Worm (Caenorhabditis elegans) whole organism, young adult: ENCODE results near the gene T07A5.7.

Source experiments
- B0019.2 ChIP-seq: fragments of 200-800 bp; sonication (Bioruptor generic); conservative IDR thresholded peaks from 2 replicates; pipeline ENCODE4 v1.3.6; 2022; ENCODE audit warnings: missing genetic modification reagents, missing genetic modification characterization, missing compliant biosample characterization
- F10E7.11 ChIP-seq: sonication (generic microtip); optimal IDR thresholded peaks from 2 replicates; lab custom pipeline; 2017; ENCODE audit warnings: mild to moderate bottlenecking, missing genetic modification characterization, moderate library complexity, missing compliant biosample characterization
- F49E8.2 ChIP-seq: sonication (generic microtip); optimal IDR thresholded peaks from 3 replicates; lab custom pipeline; 2017; ENCODE audit warnings: missing genetic modification characterization, mild to moderate bottlenecking, missing compliant biosample characterization, antibody characterized with exemption, moderate library complexity; ENCODE audit not compliant: insufficient read depth
- F57A8.1 ChIP-seq: fragments of 200-800 bp; sonication (Bioruptor generic); optimal IDR thresholded peaks from 2 replicates; lab custom pipeline; 2018; ENCODE audit warnings: mild to moderate bottlenecking, missing genetic modification characterization, moderate library complexity, missing compliant biosample characterization
- Y56A3A.18 ChIP-seq: fragments of 200-800 bp; sonication (Bioruptor generic); IDR thresholded peaks from 2 replicates; pipeline ENCODE4 v1.3.6; 2022; ENCODE audit warnings: missing genetic modification reagents, missing genetic modification characterization, missing compliant biosample characterization
- Y67H2A.10 ChIP-seq: fragments of 200-800 bp; sonication (Bioruptor generic); conservative IDR thresholded peaks from 2 replicates; pipeline ENCODE4 v1.3.6; 2022; ENCODE audit warnings: missing genetic modification reagents, missing genetic modification characterization, missing compliant biosample characterization
- Y79H2A.3 ChIP-seq: fragments of 200-800 bp; sonication (Bioruptor generic); conservative IDR thresholded peaks from 2 replicates; pipeline ENCODE4 v1.3.6; 2022; ENCODE audit warnings: missing genetic modification reagents, missing genetic modification characterization, missing compliant biosample characterization
- akir-1 ChIP-seq: fragments of 200-800 bp; sonication (Bioruptor generic); optimal IDR thresholded peaks from 2 replicates; lab custom pipeline; 2018; ENCODE audit warnings: mild to moderate bottlenecking, missing genetic modification characterization, moderate library complexity, missing compliant biosample characterization
- ccch-3 ChIP-seq: fragments of 200-800 bp; sonication (Bioruptor generic); optimal IDR thresholded peaks from 2 replicates; lab custom pipeline; 2018; ENCODE audit warnings: mild to moderate bottlenecking, missing genetic modification characterization, missing compliant biosample characterization
- cebp-1 ChIP-seq, 2 experiments: fragments of 200-800 bp in 1 of 2; sonication (Bioruptor generic) in 1 of 2; sonication (generic microtip) in 1 of 2; IDR thresholded peaks in 1 of 2; optimal IDR thresholded peaks in 1 of 2; 2 replicates each; pipeline versions ENCODE4 v1.3.6 to Lab custom; 2017 to 2022; ENCODE audit warnings: missing compliant biosample characterization in 2 of 2, missing genetic modification characterization in 2 of 2, mild to moderate bottlenecking in 1 of 2, missing genetic modification reagents in 1 of 2, moderate library complexity in 1 of 2
- ceh-100 ChIP-seq: fragments of 200-800 bp; sonication (Bioruptor generic); IDR thresholded peaks from 2 replicates; pipeline ENCODE4 v1.3.6; 2022; ENCODE audit warnings: missing genetic modification reagents, missing genetic modification characterization, missing compliant biosample characterization
- ceh-27 ChIP-seq: fragments of 200-800 bp; sonication (Bioruptor generic); optimal IDR thresholded peaks from 2 replicates; lab custom pipeline; 2018; ENCODE audit warnings: mild to moderate bottlenecking, missing genetic modification characterization, moderate library complexity, missing compliant biosample characterization
- ceh-91 ChIP-seq: fragments of 200-800 bp; sonication (Bioruptor generic); IDR thresholded peaks from 2 replicates; pipeline ENCODE4 v1.3.6; 2022; ENCODE audit warnings: missing genetic modification reagents, missing genetic modification characterization, missing compliant biosample characterization
- chd-7 ChIP-seq: sonication (generic microtip); optimal IDR thresholded peaks from 2 replicates; lab custom pipeline; 2016; ENCODE audit warnings: mild to moderate bottlenecking, missing genetic modification characterization, moderate library complexity, missing compliant biosample characterization
- die-1 ChIP-seq: sonication (generic microtip); optimal IDR thresholded peaks from 2 replicates; lab custom pipeline; 2016; ENCODE audit warnings: missing genotype, mild to moderate bottlenecking, missing genetic modification characterization, missing compliant biosample characterization
- efl-1 ChIP-seq: fragments of 150-350 bp; optimal IDR thresholded peaks from 2 replicates; lab custom pipeline; 2014; ENCODE audit warnings: missing biosample characterization, missing genetic modification reagents, missing genetic modification characterization
- egl-44 ChIP-seq: fragments of 200-800 bp; sonication (Bioruptor generic); IDR thresholded peaks from 2 replicates; pipeline ENCODE4 v1.3.6; 2022; ENCODE audit warnings: missing genetic modification reagents, missing genetic modification characterization, missing compliant biosample characterization
- egrh-3 ChIP-seq: fragments of 200-800 bp; sonication (Bioruptor generic); IDR thresholded peaks from 2 replicates; pipeline ENCODE4 v1.3.6; 2022; ENCODE audit warnings: missing genetic modification reagents, missing genetic modification characterization, missing compliant biosample characterization
- gei-17 ChIP-seq: fragments of 200-800 bp; sonication (Bioruptor generic); optimal IDR thresholded peaks from 2 replicates; lab custom pipeline; 2018; ENCODE audit warnings: mild to moderate bottlenecking, missing genetic modification characterization, missing compliant biosample characterization
- lin-54 ChIP-seq: fragments of 200-800 bp; sonication (Bioruptor generic); optimal IDR thresholded peaks from 2 replicates; lab custom pipeline; 2018; ENCODE audit warnings: mild to moderate bottlenecking, missing genetic modification characterization, missing compliant biosample characterization
- lir-1 ChIP-seq: fragments of 200-800 bp; sonication (Bioruptor generic); conservative IDR thresholded peaks from 2 replicates; pipeline ENCODE4 v1.3.6; 2022; ENCODE audit warnings: missing genetic modification reagents, missing genetic modification characterization, missing compliant biosample characterization
- lsl-1 ChIP-seq: fragments of 200-800 bp; sonication (Bioruptor generic); optimal IDR thresholded peaks from 2 replicates; lab custom pipeline; 2018; ENCODE audit warnings: mild to moderate bottlenecking, missing genetic modification characterization, moderate library complexity, missing compliant biosample characterization
- madf-6 ChIP-seq: fragments of 200-800 bp; sonication (Bioruptor generic); IDR thresholded peaks from 2 replicates; pipeline ENCODE4 v1.3.6; 2022; ENCODE audit warnings: missing genetic modification reagents, missing genetic modification characterization, missing compliant biosample characterization
- madf-8 ChIP-seq: fragments of 200-800 bp; sonication (Bioruptor generic); conservative IDR thresholded peaks from 2 replicates; pipeline ENCODE4 v1.3.6; 2022; ENCODE audit warnings: missing genetic modification reagents, missing genetic modification characterization, missing compliant biosample characterization
- mcd-1 ChIP-seq: fragments of 200-800 bp; sonication (Bioruptor generic); IDR thresholded peaks from 2 replicates; pipeline ENCODE4 v1.3.6; 2022; ENCODE audit warnings: missing genetic modification reagents, missing genetic modification characterization, missing compliant biosample characterization
- nfya-2 ChIP-seq: fragments of 200-800 bp; sonication (Bioruptor generic); IDR thresholded peaks from 2 replicates; pipeline ENCODE4 v1.3.6; 2022; ENCODE audit warnings: missing genetic modification reagents, missing genetic modification characterization, missing compliant biosample characterization
- nfyb-1 ChIP-seq: fragments of 200-800 bp; sonication (Bioruptor generic); IDR thresholded peaks from 2 replicates; pipeline ENCODE4 v1.3.6; 2022; ENCODE audit warnings: missing genetic modification reagents, missing genetic modification characterization, missing compliant biosample characterization
- nhr-120 ChIP-seq: fragments of 200-800 bp; sonication (Bioruptor generic); IDR thresholded peaks from 2 replicates; pipeline ENCODE4 v1.3.6; 2022; ENCODE audit warnings: missing genetic modification characterization, missing compliant biosample characterization
- nhr-80 ChIP-seq: sonication (generic microtip); optimal IDR thresholded peaks from 2 replicates; lab custom pipeline; 2016; ENCODE audit warnings: missing genetic modification characterization, missing compliant biosample characterization
- rcor-1 ChIP-seq: fragments of 200-800 bp; sonication (Bioruptor generic); IDR thresholded peaks from 2 replicates; pipeline ENCODE4 v1.3.6; 2022; ENCODE audit warnings: missing genetic modification reagents, missing genetic modification characterization, missing compliant biosample characterization
- snpc-3.4 ChIP-seq: sonication (generic microtip); optimal IDR thresholded peaks from 2 replicates; lab custom pipeline; 2017; ENCODE audit warnings: missing genetic modification characterization, mild to moderate bottlenecking, missing compliant biosample characterization, antibody characterized with exemption, moderate library complexity, missing genotype, missing genetic modification reagents
- tbx-9 ChIP-seq: sonication (generic microtip); optimal IDR thresholded peaks from 2 replicates; lab custom pipeline; 2016; ENCODE audit warnings: borderline replicate concordance, missing genetic modification characterization, inconsistent platforms, missing compliant biosample characterization
- unc-130 ChIP-seq: sonication (generic microtip); optimal IDR thresholded peaks from 2 replicates; lab custom pipeline; 2016; ENCODE audit warnings: missing genetic modification reagents, missing genetic modification characterization, missing compliant biosample characterization
- xnd-1 ChIP-seq: sonication (generic microtip); optimal IDR thresholded peaks from 2 replicates; lab custom pipeline; 2016; ENCODE audit warnings: missing genotype, missing genetic modification reagents, missing genetic modification characterization, missing compliant biosample characterization
- zfh-2 ChIP-seq: fragments of 200-800 bp; sonication (Bioruptor generic); conservative IDR thresholded peaks from 2 replicates; pipeline ENCODE4 v1.3.6; 2022; ENCODE audit warnings: missing genetic modification reagents, missing genetic modification characterization, missing compliant biosample characterization
- ztf-25 ChIP-seq: fragments of 200-800 bp; sonication (Bioruptor generic); IDR thresholded peaks from 2 replicates; pipeline ENCODE4 v1.3.6; 2022; ENCODE audit warnings: missing genetic modification reagents, missing genetic modification characterization, missing compliant biosample characterization
- ztf-26 ChIP-seq: sonication (generic microtip); optimal IDR thresholded peaks from 2 replicates; lab custom pipeline; 2017; ENCODE audit warnings: missing genetic modification characterization, missing compliant biosample characterization

The T07A5.7 gene

DNA sequence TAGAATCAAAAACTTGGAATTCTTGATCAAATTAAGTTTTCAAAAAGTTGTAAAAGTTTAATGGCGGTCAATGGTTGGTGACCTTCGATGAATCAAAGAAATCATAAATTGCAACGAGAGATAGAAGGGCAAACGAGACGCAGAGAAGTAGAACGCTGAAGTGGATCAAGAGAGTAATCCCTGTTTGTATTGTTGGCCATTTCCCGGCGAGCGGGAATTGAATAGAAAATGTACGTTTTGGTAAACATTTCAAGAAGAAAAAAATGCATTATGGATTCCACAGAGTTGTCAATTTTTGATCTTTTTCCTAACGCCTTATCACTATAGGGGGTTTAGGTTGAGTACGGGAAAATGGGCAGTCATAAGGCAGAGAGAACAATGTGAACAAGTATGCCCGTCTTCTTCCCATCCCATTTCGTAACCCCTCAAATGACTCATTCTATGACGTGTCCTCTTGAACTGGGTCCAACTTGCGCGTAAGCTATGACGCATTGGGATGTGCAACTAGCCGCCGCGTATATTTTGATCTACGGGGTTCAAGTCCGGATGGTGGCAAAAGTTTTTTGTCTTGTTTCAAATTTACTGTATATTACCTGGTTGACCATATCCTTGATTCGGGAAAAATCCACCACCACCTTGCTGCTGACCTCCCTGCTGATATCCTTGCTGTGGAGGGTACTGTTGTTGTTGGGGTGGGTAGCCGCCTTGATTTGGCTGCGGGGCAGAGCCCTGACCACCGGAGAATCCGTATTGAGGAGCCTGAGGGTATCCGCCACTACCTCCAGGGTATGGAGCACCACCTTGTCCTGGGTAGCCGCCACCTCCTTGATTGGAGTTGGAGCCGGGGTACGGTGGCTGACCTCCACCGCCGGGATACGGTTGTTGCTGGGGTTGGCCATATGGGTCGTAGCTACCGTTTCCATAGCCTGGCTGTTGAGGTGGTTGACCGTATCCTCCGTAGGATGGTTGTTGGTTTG lies 17.9 kb upstream of the T07A5.7 start:
- no peak for TF ChIP-seq ceh-27 (GFP tag; lab: Kevin White, UChicago)
- TF ChIP-seq egrh-3 (GFP tag; lab: Robert Waterston, UW) = peak; percentile 45; the same call in 1 of the 2 replicates
- TF ChIP-seq efl-1 (GFP tag; lab: Kevin White, UChicago) = peak; percentile 51
- TF ChIP-seq nhr-80 (tag; lab: Kevin White, UChicago) = peak; percentile 8
- 0 out of 2 replicates have a peak, but pooled peaks have one; percentile 11 for TF ChIP-seq cebp-1 (GFP tag; IDR thresholded peaks at IDR 0.05; lab: Robert Waterston, UW)
- TF ChIP-seq cebp-1 (tag; optimal IDR thresholded peaks at IDR 0.05; lab: Kevin White, UChicago) = peak; percentile 77
- TF ChIP-seq Y56A3A.18 (GFP tag; lab: Robert Waterston, UW) = no peak
- TF ChIP-seq zfh-2 (GFP tag; lab: Robert Waterston, UW) = peak; percentile 84
- peak; percentile 43 for TF ChIP-seq madf-6 (GFP tag; lab: Robert Waterston, UW)
- TF ChIP-seq chd-7 = peak; percentile 16
- peak; percentile 77 for TF ChIP-seq tbx-9

DNA sequence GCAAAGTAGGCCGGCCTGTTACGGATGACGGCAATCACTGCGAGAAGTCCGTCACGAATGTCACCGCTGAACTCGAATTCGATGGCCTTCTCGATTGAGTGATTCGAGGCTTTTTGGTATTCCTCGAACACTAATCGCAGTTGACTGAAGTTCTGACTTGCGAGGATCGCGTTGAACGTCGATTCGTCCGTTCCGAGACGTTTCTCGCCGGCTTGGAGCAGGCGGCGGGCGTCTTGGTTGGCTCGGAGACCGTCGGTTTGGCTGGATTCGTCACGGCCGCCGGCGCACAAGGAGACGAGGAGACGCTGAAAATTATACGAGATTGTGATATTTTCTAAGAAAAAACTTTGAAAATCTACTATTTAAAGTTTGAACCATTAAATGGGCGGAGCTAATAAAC lies 15.4 kb upstream of the T07A5.7 start:
- TF ChIP-seq F10E7.11 (tag; lab: Kevin White, UChicago) (no peak), ztf-25 (GFP tag; lab: Robert Waterston, UW) (no peak), ztf-26 (tag; lab: Kevin White, UChicago) (no peak), nhr-120 (GFP tag; lab: Robert Waterston, UW) (no peak), egrh-3 (GFP tag; lab: Robert Waterston, UW) (peak; percentile 26; the same call in 1 of the 2 replicates), F57A8.1 (GFP tag; lab: Kevin White, UChicago) (no peak), zfh-2 (GFP tag; lab: Robert Waterston, UW) (peak; percentile 83), nfyb-1 (GFP tag; lab: Robert Waterston, UW) (0 out of 2 replicates have a peak, but pooled peaks have one; percentile 20), chd-7 (no peak), snpc-3.4 (tag; lab: Kevin White, UChicago) (no peak), akir-1 (GFP tag; lab: Kevin White, UChicago) (no peak), efl-1 (GFP tag; lab: Kevin White, UChicago) (no peak)
- TF ChIP-seq, all 124 proteins: peak for 3

DNA sequence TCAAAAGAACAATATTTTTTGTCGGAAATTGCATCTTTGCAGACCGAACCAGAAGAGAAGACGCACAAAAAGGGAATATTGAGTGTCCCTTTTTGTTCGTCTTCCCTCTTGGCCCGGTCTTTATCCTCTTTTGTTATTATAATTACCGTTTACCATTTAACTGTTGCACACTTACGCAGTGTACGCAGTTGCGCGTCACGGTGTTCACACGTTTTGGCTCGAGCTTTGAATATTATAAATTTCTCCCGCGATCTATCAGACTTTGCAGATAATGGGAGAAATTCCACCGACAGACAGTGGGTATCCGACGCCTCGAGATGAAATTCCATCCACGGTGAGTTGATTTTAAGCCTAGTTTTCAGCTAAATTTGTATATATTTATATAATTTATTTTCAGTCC lies 9.9 kb upstream of the T07A5.7 start, which contains the start of gene sas-7:
TSS of gene sas-7 (plus strand) at position 232 of the 400 bp plus-strand sequence.
- no peak for TF ChIP-seq tbx-9
- TF ChIP-seq ccch-3 (GFP tag; lab: Kevin White, UChicago) = no peak
- TF ChIP-seq ceh-100 (GFP tag; lab: Robert Waterston, UW) = no peak
- no peak for TF ChIP-seq efl-1 (GFP tag; lab: Kevin White, UChicago)
- no peak for TF ChIP-seq F10E7.11 (tag; lab: Kevin White, UChicago)
- no peak for TF ChIP-seq unc-130 (GFP tag; lab: Kevin White, UChicago)
- no peak for TF ChIP-seq nfya-2 (GFP tag; lab: Robert Waterston, UW)
- TF ChIP-seq mcd-1 (GFP tag; lab: Robert Waterston, UW) = no peak
- no peak for TF ChIP-seq die-1 (tag; lab: Kevin White, UChicago)
- TF ChIP-seq ceh-27 (GFP tag; lab: Kevin White, UChicago) = no peak
- TF ChIP-seq gei-17 (GFP tag; lab: Kevin White, UChicago) = no peak

DNA sequence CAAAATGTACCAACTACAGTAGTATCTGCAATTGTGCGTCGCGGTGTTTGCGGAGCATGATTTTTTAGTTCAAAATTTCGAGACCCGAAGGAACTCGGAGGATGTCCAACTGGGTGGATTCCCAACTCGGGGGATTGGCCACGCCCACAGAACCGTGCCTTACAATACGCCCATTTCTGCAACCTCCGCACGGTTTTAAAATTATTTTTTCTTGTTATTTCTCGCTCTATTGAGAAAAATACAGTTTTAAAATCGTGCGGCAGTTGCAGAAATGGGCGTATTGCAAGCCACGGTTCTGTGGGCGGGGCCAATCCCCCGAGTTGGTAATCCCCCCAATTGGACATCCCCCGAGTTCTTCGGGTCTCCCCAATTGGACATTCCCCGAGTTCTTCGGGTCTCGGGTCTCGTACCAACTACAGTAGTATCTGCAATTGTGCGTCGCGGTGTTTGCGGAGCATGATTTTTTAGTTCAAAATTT lies 9.4 kb upstream of the T07A5.7 start:
- TF ChIP-seq lin-54 (peak; percentile 37), ceh-91 (peak; percentile 75), nfyb-1 (GFP tag; lab: Robert Waterston, UW) (peak; percentile 50; the same call in 1 of the 2 replicates), egrh-3 (GFP tag; lab: Robert Waterston, UW) (peak; percentile 59), Y79H2A.3 (GFP tag; lab: Robert Waterston, UW) (peak; percentile 41; the same call in 1 of the 2 replicates), lir-1 (GFP tag; lab: Robert Waterston, UW) (0 out of 2 replicates have a peak, but pooled peaks have one; percentile 44), madf-8 (peak; percentile 38), xnd-1 (peak; percentile 44), ceh-100 (GFP tag; lab: Robert Waterston, UW) (peak; percentile 88), rcor-1 (GFP tag; lab: Robert Waterston, UW) (peak; percentile 70), B0019.2 (GFP tag; lab: Robert Waterston, UW) (peak; percentile 38), madf-6 (GFP tag; lab: Robert Waterston, UW) (peak; percentile 88), egl-44 (GFP tag; lab: Robert Waterston, UW) (0 out of 2 replicates have a peak, but pooled peaks have one; percentile 12), Y67H2A.10 (GFP tag; lab: Robert Waterston, UW) (0 out of 2 replicates have a peak, but pooled peaks have one; percentile 31), lsl-1 (GFP tag; lab: Kevin White, UChicago) (peak; percentile 85), snpc-3.4 (tag; lab: Kevin White, UChicago) (peak; percentile 41), Y56A3A.18 (GFP tag; lab: Robert Waterston, UW) (0 out of 2 replicates have a peak, but pooled peaks have one; percentile 24), F49E8.2 (peak; percentile 15)
